Worm (Caenorhabditis elegans) whole organism, late embryonic: ENCODE data around the gene W07G4.5.

Experiments
- T23F11.4 ChIP-seq: fragments of 200-800 bp; sonication (Bioruptor generic); optimal IDR thresholded peaks from 2 replicates; lab custom pipeline; 2018; ENCODE audit warnings: mild to moderate bottlenecking, missing genetic modification characterization, missing compliant biosample characterization
- ama-1 ChIP-seq: fragments of 150-350 bp; optimal IDR thresholded peaks from 2 replicates; lab custom pipeline; 2014
- ceh-19 ChIP-seq: fragments of 200-800 bp; sonication (Bioruptor generic); optimal IDR thresholded peaks from 2 replicates; lab custom pipeline; 2018; ENCODE audit warnings: mild to moderate bottlenecking, missing genetic modification characterization, missing compliant biosample characterization
- ceh-31 ChIP-seq: sonication (generic microtip); optimal IDR thresholded peaks from 2 replicates; lab custom pipeline; 2016; ENCODE audit warnings: missing genetic modification characterization, missing compliant biosample characterization
- ceh-9 ChIP-seq: sonication (generic microtip); optimal IDR thresholded peaks from 2 replicates; lab custom pipeline; 2016; ENCODE audit warnings: mild to moderate bottlenecking, missing genetic modification characterization, inconsistent platforms, missing compliant biosample characterization
- dmd-4 ChIP-seq: sonication (generic microtip); optimal IDR thresholded peaks from 2 replicates; lab custom pipeline; 2016; ENCODE audit warnings: borderline replicate concordance, missing genetic modification characterization, missing compliant biosample characterization
- ets-4 ChIP-seq: sonication (generic microtip); optimal IDR thresholded peaks from 2 replicates; lab custom pipeline; 2016; ENCODE audit warnings: missing genetic modification characterization, missing compliant biosample characterization
- fkh-10 ChIP-seq: fragments of 150-350 bp; optimal IDR thresholded peaks from 2 replicates; lab custom pipeline; 2014; ENCODE audit warnings: missing biosample characterization, missing genetic modification reagents, missing genetic modification characterization
- pag-3 ChIP-seq: sonication (generic microtip); optimal IDR thresholded peaks from 2 replicates; lab custom pipeline; 2016; ENCODE audit warnings: missing compliant biosample characterization, missing genetic modification characterization, borderline replicate concordance
- tbx-7 ChIP-seq: sonication (generic microtip); optimal IDR thresholded peaks from 2 replicates; lab custom pipeline; 2016; ENCODE audit warnings: missing genotype, missing genetic modification characterization, missing compliant biosample characterization

ce11 chrV:13081197-13081747, 33.5 kb downstream of the W07G4.5 start:
- TF ChIP-seq ets-4 (tag; lab: Kevin White, UChicago) (no peak), T23F11.4 (GFP tag; lab: Kevin White, UChicago) (no peak), tbx-7 (tag; lab: Kevin White, UChicago) (no peak), ama-1 (lab: Kevin White, UChicago) (no peak), fkh-10 (no peak), ceh-31 (tag; lab: Kevin White, UChicago) (no peak), pag-3 (tag; lab: Kevin White, UChicago) (no peak), dmd-4 (tag; lab: Kevin White, UChicago) (no peak), ceh-19 (GFP tag; lab: Kevin White, UChicago) (no peak), ceh-9 (no peak)
